Worm (Caenorhabditis elegans) whole organism, L1 larva: Measurements from ENCODE around the gene ZK418.5.

Source experiments
- blmp-1 ChIP-seq: fragments of 150-350 bp; optimal IDR thresholded peaks from 2 replicates; lab custom pipeline; 2014; ENCODE audit warnings: missing biosample characterization, missing genetic modification characterization
- ceh-90 ChIP-seq: sonication (generic microtip); optimal IDR thresholded peaks from 2 replicates; lab custom pipeline; 2016; ENCODE audit warnings: missing genetic modification characterization, missing compliant biosample characterization
- elt-2 ChIP-seq: sonication (generic microtip); optimal IDR thresholded peaks from 2 replicates; lab custom pipeline; 2016; ENCODE audit warnings: missing genetic modification characterization, mild to moderate bottlenecking, inconsistent platforms, missing compliant biosample characterization, missing genetic modification reagents
- hlh-4 ChIP-seq: sonication (generic microtip); optimal IDR thresholded peaks from 2 replicates; lab custom pipeline; 2016; ENCODE audit warnings: mild to moderate bottlenecking, missing genetic modification characterization, missing compliant biosample characterization
- hpl-2 ChIP-seq: fragments of 150-350 bp; optimal IDR thresholded peaks from 2 replicates; lab custom pipeline; 2014; ENCODE audit warnings: missing biosample characterization, missing genetic modification reagents, missing genetic modification characterization

DNA sequence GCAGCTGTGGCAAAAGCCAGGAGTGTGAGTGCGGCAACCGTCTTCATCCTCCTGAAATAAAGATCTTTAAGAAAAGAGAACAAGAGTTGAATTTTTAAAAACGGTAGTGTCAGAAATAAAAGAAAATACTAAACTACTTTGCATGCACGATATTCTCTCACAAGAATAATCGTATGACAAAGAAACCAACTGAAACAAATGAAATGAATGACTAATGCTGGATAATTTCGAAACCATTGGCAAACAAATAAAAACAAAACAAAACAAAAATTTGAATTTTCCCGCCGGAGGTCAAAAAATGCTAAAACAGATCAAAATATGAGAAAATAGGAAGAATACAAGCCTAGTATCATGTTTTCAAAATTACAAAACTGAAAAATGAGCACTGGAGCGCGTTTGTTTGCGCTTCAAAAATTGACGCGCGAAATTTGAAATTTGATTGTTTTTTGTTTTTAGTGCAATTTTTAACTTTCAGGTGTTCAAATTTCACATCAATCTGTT is 30.3 kb upstream of the ZK418.5 start, which contains the start of gene cpg-2:
- TF ChIP-seq elt-2 (tag; lab: Kevin White, UChicago), result no peak
- no peak for TF ChIP-seq hpl-2 (GFP tag; lab: Kevin White, UChicago)
- TF ChIP-seq ceh-90 (tag; lab: Kevin White, UChicago), result no peak
- TF ChIP-seq hlh-4 (tag; lab: Kevin White, UChicago), result no peak
- no peak for TF ChIP-seq blmp-1 (tag; lab: Kevin White, UChicago)
